Worm (Caenorhabditis elegans) whole organism, L4 larva: ENCODE results near the gene ugt-16.

ENCODE experiments used
- F26F4.8 ChIP-seq: fragments of 200-800 bp; sonication (Bioruptor generic); conservative IDR thresholded peaks from 2 replicates; pipeline ENCODE4 v1.3.6; 2022; ENCODE audit warnings: missing genetic modification characterization, missing compliant biosample characterization
- F37D6.2 ChIP-seq: sonication (generic microtip); optimal IDR thresholded peaks from 2 replicates; lab custom pipeline; 2016; ENCODE audit warnings: mild to moderate bottlenecking, missing genetic modification characterization, missing compliant biosample characterization
- F44E2.7 ChIP-seq: fragments of 200-800 bp; sonication (Bioruptor generic); IDR thresholded peaks from 2 replicates; pipeline ENCODE4 v2.1.2; 2022; ENCODE audit warnings: missing genetic modification characterization, missing compliant biosample characterization
- R02D3.7 ChIP-seq: fragments of 150-350 bp; sonication (generic microtip); optimal IDR thresholded peaks from 3 replicates; lab custom pipeline; 2014; ENCODE audit warnings: missing biosample characterization, missing genetic modification characterization
- T26A8.4 ChIP-seq: fragments of 200-800 bp; sonication (Bioruptor generic); IDR thresholded peaks from 2 replicates; pipeline ENCODE4 v1.3.6; 2022; ENCODE audit warnings: missing genetic modification characterization, missing compliant biosample characterization
- Y5F2A.4 ChIP-seq: fragments of 200-800 bp; sonication (Bioruptor generic); optimal IDR thresholded peaks from 2 replicates; lab custom pipeline; 2018; ENCODE audit warnings: mild to moderate bottlenecking, missing genetic modification characterization, missing compliant biosample characterization
- ZK337.2 ChIP-seq: fragments of 200-800 bp; sonication (Bioruptor generic); IDR thresholded peaks from 2 replicates; pipeline ENCODE4 v1.3.6; 2022; ENCODE audit warnings: missing genetic modification reagents, missing genetic modification characterization, missing compliant biosample characterization
- aha-1 ChIP-seq: fragments of 150-350 bp; peaks from one replicate; lab custom pipeline; 2014; ENCODE audit warnings: missing biosample characterization, missing genetic modification characterization
- attf-4 ChIP-seq: sonication (generic microtip); optimal IDR thresholded peaks from 3 replicates; lab custom pipeline; 2017; ENCODE audit warnings: missing biosample characterization, missing genetic modification characterization
- ceh-20 ChIP-seq: fragments of 200-800 bp; sonication (Bioruptor generic); IDR thresholded peaks from 2 replicates; pipeline ENCODE4 v1.3.6; 2022; ENCODE audit warnings: missing genetic modification reagents, missing genetic modification characterization, missing compliant biosample characterization
- ceh-44 ChIP-seq: fragments of 200-800 bp; sonication (Bioruptor generic); IDR thresholded peaks from 2 replicates; pipeline ENCODE4 v1.3.6; 2022; ENCODE audit warnings: missing genetic modification reagents, missing genetic modification characterization, missing compliant biosample characterization
- cey-2 ChIP-seq: sonication (generic microtip); optimal IDR thresholded peaks from 3 replicates; lab custom pipeline; 2017; ENCODE audit warnings: missing genetic modification characterization, mild to moderate bottlenecking, missing compliant biosample characterization, antibody characterized with exemption, borderline replicate concordance; ENCODE audit not compliant: insufficient read depth
- ctbp-1 ChIP-seq: fragments of 200-800 bp; sonication (Bioruptor generic); IDR thresholded peaks from 2 replicates; pipeline ENCODE4 v1.3.6; 2022; ENCODE audit warnings: missing genetic modification reagents, missing genetic modification characterization, missing compliant biosample characterization
- daf-16 ChIP-seq, 3 experiments: sonication (generic microtip); optimal IDR thresholded peaks; 2 replicates each; lab custom pipeline; 2016 to 2017; ENCODE audit warnings: missing genetic modification characterization in 3 of 3, missing genetic modification reagents in 3 of 3, mild to moderate bottlenecking in 2 of 3, missing compliant biosample characterization in 2 of 3, missing biosample characterization in 1 of 3, moderate library complexity in 1 of 3
- daf-8 ChIP-seq: fragments of 200-800 bp; sonication (Bioruptor generic); IDR thresholded peaks from 2 replicates; pipeline ENCODE4 v1.3.6; 2022; ENCODE audit warnings: missing genetic modification characterization, missing compliant biosample characterization
- dmd-6 ChIP-seq: fragments of 200-800 bp; sonication (Bioruptor generic); IDR thresholded peaks from 2 replicates; pipeline ENCODE4 v1.3.6; 2022; ENCODE audit warnings: missing genetic modification reagents, missing genetic modification characterization, missing compliant biosample characterization
- dmd-8 ChIP-seq: fragments of 200-800 bp; sonication (Bioruptor generic); IDR thresholded peaks from 2 replicates; pipeline ENCODE4 v1.3.6; 2022; ENCODE audit warnings: missing genetic modification characterization, missing compliant biosample characterization
- dpl-1 ChIP-seq: fragments of 150-350 bp; optimal IDR thresholded peaks from 2 replicates; lab custom pipeline; 2014; ENCODE audit warnings: missing biosample characterization, missing genetic modification reagents, missing genetic modification characterization
- duxl-1 ChIP-seq: sonication (generic microtip); optimal IDR thresholded peaks from 2 replicates; lab custom pipeline; 2016; ENCODE audit warnings: mild to moderate bottlenecking, missing genetic modification characterization, moderate library complexity, missing compliant biosample characterization; ENCODE audit not compliant: poor library complexity
- dve-1 ChIP-seq: sonication (generic microtip); optimal IDR thresholded peaks from 2 replicates; lab custom pipeline; 2017; ENCODE audit warnings: antibody characterized with exemption, mild to moderate bottlenecking, missing genetic modification characterization, missing compliant biosample characterization; ENCODE audit not compliant: insufficient read depth
- hif-1 ChIP-seq, 2 experiments: sonication (generic microtip); optimal IDR thresholded peaks; 2 replicates each; lab custom pipeline; 2016 to 2017; ENCODE audit warnings: missing compliant biosample characterization in 2 of 2, missing genetic modification characterization in 2 of 2, missing genetic modification reagents in 2 of 2, missing genotype in 2 of 2, mild to moderate bottlenecking in 1 of 2
- lin-1 ChIP-seq: fragments of 200-800 bp; sonication (Bioruptor generic); IDR thresholded peaks from 2 replicates; pipeline ENCODE4 v1.3.6; 2022; ENCODE audit warnings: missing genetic modification reagents, missing genetic modification characterization, missing compliant biosample characterization
- lin-15B ChIP-seq: fragments of 150-350 bp; sonication (generic microtip); optimal IDR thresholded peaks from 3 replicates; lab custom pipeline; 2014; ENCODE audit warnings: missing biosample characterization, missing genetic modification characterization
- lin-29 ChIP-seq: fragments of 200-800 bp; sonication (Bioruptor generic); IDR thresholded peaks from 2 replicates; pipeline ENCODE4 v1.3.6; 2022; ENCODE audit warnings: missing genetic modification reagents, missing genetic modification characterization, missing compliant biosample characterization
- lir-3 ChIP-seq: sonication (generic microtip); optimal IDR thresholded peaks from 2 replicates; lab custom pipeline; 2016; ENCODE audit warnings: mild to moderate bottlenecking, missing genetic modification characterization, missing compliant biosample characterization
- madf-9 ChIP-seq: fragments of 200-800 bp; sonication (Bioruptor generic); conservative IDR thresholded peaks from 2 replicates; pipeline ENCODE4 v1.3.6; 2022; ENCODE audit warnings: missing genetic modification reagents, missing genetic modification characterization, missing compliant biosample characterization
- mdl-1 ChIP-seq, 2 experiments: fragments of 150-350 bp in 1 of 2; sonication (generic microtip) in 1 of 2; optimal IDR thresholded peaks; 2 replicates each; lab custom pipeline; 2014 to 2017; ENCODE audit warnings: missing biosample characterization in 2 of 2, missing genetic modification characterization in 2 of 2
- mxl-3 ChIP-seq: fragments of 200-800 bp; sonication (Bioruptor generic); optimal IDR thresholded peaks from 2 replicates; lab custom pipeline; 2018; ENCODE audit warnings: mild to moderate bottlenecking, missing genetic modification characterization, missing compliant biosample characterization
- nhr-10 ChIP-seq: fragments of 150-350 bp; optimal IDR thresholded peaks from 2 replicates; lab custom pipeline; 2014; ENCODE audit warnings: missing biosample characterization, missing genetic modification characterization
- nhr-102 ChIP-seq: sonication (generic microtip); optimal IDR thresholded peaks from 2 replicates; lab custom pipeline; 2016; ENCODE audit warnings: mild to moderate bottlenecking, missing genetic modification characterization, moderate library complexity, missing compliant biosample characterization
- nhr-25 ChIP-seq: sonication (generic microtip); optimal IDR thresholded peaks from 2 replicates; lab custom pipeline; 2017; ENCODE audit warnings: missing genetic modification characterization, mild to moderate bottlenecking, missing compliant biosample characterization, antibody characterized with exemption, moderate library complexity, borderline replicate concordance; ENCODE audit not compliant: insufficient read depth
- nhr-28 ChIP-seq: fragments of 150-350 bp; optimal IDR thresholded peaks from 2 replicates; lab custom pipeline; 2014; ENCODE audit warnings: missing biosample characterization, missing genetic modification characterization
- nhr-6 ChIP-seq: fragments of 150-350 bp; optimal IDR thresholded peaks from 2 replicates; lab custom pipeline; 2014; ENCODE audit warnings: missing biosample characterization, missing genetic modification characterization
- nhr-76 ChIP-seq: fragments of 150-350 bp; optimal IDR thresholded peaks from 2 replicates; lab custom pipeline; 2014; ENCODE audit warnings: missing biosample characterization, missing genetic modification characterization
- nhr-77 ChIP-seq: fragments of 150-350 bp; optimal IDR thresholded peaks from 2 replicates; lab custom pipeline; 2014; ENCODE audit warnings: missing biosample characterization, missing genetic modification characterization
- pqm-1 ChIP-seq: sonication (generic microtip); optimal IDR thresholded peaks from 2 replicates; lab custom pipeline; 2017; ENCODE audit warnings: missing biosample characterization, missing genetic modification characterization
- rbr-2 ChIP-seq: sonication (generic microtip); optimal IDR thresholded peaks from 2 replicates; lab custom pipeline; 2016; ENCODE audit warnings: missing genotype, missing genetic modification characterization, missing compliant biosample characterization
- sdz-12 ChIP-seq: fragments of 200-800 bp; sonication (Bioruptor generic); optimal IDR thresholded peaks from 2 replicates; lab custom pipeline; 2018; ENCODE audit warnings: mild to moderate bottlenecking, missing genetic modification characterization, missing compliant biosample characterization
- snpc-4 ChIP-seq: fragments of 150-350 bp; optimal IDR thresholded peaks from 2 replicates; lab custom pipeline; 2014; ENCODE audit warnings: missing biosample characterization, missing genetic modification characterization
- spr-1 ChIP-seq: sonication (generic microtip); optimal IDR thresholded peaks from 2 replicates; lab custom pipeline; 2016; ENCODE audit warnings: mild to moderate bottlenecking, missing genetic modification characterization, missing compliant biosample characterization
- spr-3 ChIP-seq: fragments of 200-800 bp; sonication (Bioruptor generic); optimal IDR thresholded peaks from 2 replicates; lab custom pipeline; 2018; ENCODE audit warnings: mild to moderate bottlenecking, missing genetic modification characterization, missing compliant biosample characterization
- unc-62 ChIP-seq, 3 experiments: fragments of 150-350 bp in 1 of 3; sonication (generic microtip); optimal IDR thresholded peaks in 2 of 3; peaks in 1 of 3; 1 replicate in 1 of 3; 2 replicates in 2 of 3; lab custom pipeline; 2014 to 2017; ENCODE audit warnings: missing biosample characterization in 3 of 3, missing genetic modification characterization in 3 of 3, missing genetic modification reagents in 3 of 3, missing genotype in 1 of 3
- vab-7 ChIP-seq: fragments of 200-800 bp; sonication (Bioruptor generic); IDR thresholded peaks from 2 replicates; pipeline ENCODE4 v1.3.6; 2022; ENCODE audit warnings: missing genetic modification reagents, missing genetic modification characterization, missing compliant biosample characterization
- zfp-2 ChIP-seq: sonication (generic microtip); optimal IDR thresholded peaks from 2 replicates; lab custom pipeline; 2016; ENCODE audit warnings: mild to moderate bottlenecking, missing genetic modification characterization, missing compliant biosample characterization
- zfp-3 ChIP-seq: fragments of 200-800 bp; sonication (Bioruptor generic); conservative IDR thresholded peaks from 2 replicates; pipeline ENCODE4 v1.3.6; 2022; ENCODE audit warnings: missing genetic modification reagents, missing genetic modification characterization, missing compliant biosample characterization

ugt-16 gene

DNA sequence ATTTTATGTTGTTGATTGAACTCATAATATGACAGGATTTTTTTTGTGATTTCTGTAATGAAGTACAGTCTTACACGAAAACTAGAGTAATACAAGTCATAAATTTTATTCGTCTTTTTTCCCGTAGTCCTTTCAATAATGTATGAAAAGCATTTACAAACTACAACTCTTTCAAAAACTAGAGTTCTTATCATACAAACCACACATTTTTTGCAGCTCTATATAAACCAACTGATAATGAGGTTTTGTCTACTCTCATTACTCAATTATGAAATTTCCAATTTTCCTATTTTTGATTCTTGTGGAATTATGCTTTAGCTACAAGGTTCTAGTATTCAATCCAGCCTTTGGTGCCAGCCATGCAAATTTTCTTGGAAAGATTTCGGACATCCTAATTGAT lies at the start of gene ugt-16:
Gene ugt-16, plus strand, starts transcription at position 248 of the 400 bp plus-strand sequence.
- TF ChIP-seq snpc-4 (tag; lab: Kevin White, UChicago): no peak
- TF ChIP-seq attf-4 (tag; lab: Kevin White, UChicago): no peak
- no peak for TF ChIP-seq dmd-8 (GFP tag; lab: Robert Waterston, UW)
- no peak for TF ChIP-seq cey-2
- TF ChIP-seq madf-9 (GFP tag; lab: Robert Waterston, UW): no peak
- no peak for TF ChIP-seq R02D3.7 (tag; lab: Kevin White, UChicago)
- peak; percentile 24; the same call in 1 of the 2 replicates for TF ChIP-seq dmd-6 (GFP tag; lab: Robert Waterston, UW)
- TF ChIP-seq pqm-1: peak; percentile 50
- peak; percentile 77 for TF ChIP-seq nhr-28
- TF ChIP-seq nhr-102 (tag; lab: Kevin White, UChicago): peak; percentile 10
- TF ChIP-seq nhr-77 (tag; lab: Kevin White, UChicago): peak; percentile 19
- no peak for TF ChIP-seq hif-1 (tag; optimal IDR thresholded peaks at IDR 0.05; lab: Kevin White, UChicago)
- no peak for TF ChIP-seq aha-1 (tag; lab: Kevin White, UChicago)
- TF ChIP-seq T26A8.4 (GFP tag; lab: Robert Waterston, UW): no peak
- TF ChIP-seq vab-7 (GFP tag; lab: Robert Waterston, UW): no peak
- no peak for TF ChIP-seq Y5F2A.4 (GFP tag; lab: Kevin White, UChicago)
- no peak for TF ChIP-seq nhr-76 (tag; lab: Kevin White, UChicago)
- TF ChIP-seq nhr-6 (tag; lab: Kevin White, UChicago): no peak
- TF ChIP-seq duxl-1 (tag; lab: Kevin White, UChicago): no peak
- peak in 1 of 2 experiments; percentile 6 for TF ChIP-seq unc-62 (GFP tag; optimal IDR thresholded peaks at IDR 0.05 in 1 of 2; lab: Kevin White, UChicago)
- no peak for TF ChIP-seq unc-62 (tag; optimal IDR thresholded peaks at IDR 0.05; lab: Kevin White, UChicago)
- no peak for TF ChIP-seq daf-16 (GFP tag; optimal IDR thresholded peaks at IDR 0.05; lab: Kevin White, UChicago)
- peak; percentile 2 for TF ChIP-seq daf-16 (tag; optimal IDR thresholded peaks at IDR 0.05; lab: Kevin White, UChicago)

- TF ChIP-seq F37D6.2: peak; percentile 6
- TF ChIP-seq lir-3 (tag; lab: Kevin White, UChicago): peak; percentile 66
- no peak for TF ChIP-seq mdl-1 (tag; optimal IDR thresholded peaks at IDR 0.05; lab: Kevin White, UChicago)
- TF ChIP-seq zfp-2 (tag; lab: Kevin White, UChicago): peak; percentile 28
- peak; percentile 90; the same call in 1 of the 2 replicates for TF ChIP-seq F44E2.7 (GFP tag; lab: Robert Waterston, UW)
- no peak for TF ChIP-seq snpc-4 (tag; lab: Kevin White, UChicago)
- TF ChIP-seq nhr-28: peak; percentile 21
- TF ChIP-seq dpl-1 (GFP tag; lab: Kevin White, UChicago): peak; percentile 18
- 0 out of 2 replicates have a peak, but pooled peaks have one; percentile 47 for TF ChIP-seq ceh-20 (GFP tag; lab: Robert Waterston, UW)
- peak in 1 of 2 experiments; percentile 43 for TF ChIP-seq hif-1 (tag; optimal IDR thresholded peaks at IDR 0.05; lab: Kevin White, UChicago)
- TF ChIP-seq nhr-6 (tag; lab: Kevin White, UChicago): peak; percentile 73
- peak; percentile 31 for TF ChIP-seq spr-1 (tag; lab: Kevin White, UChicago)
- no peak for TF ChIP-seq nhr-10 (tag; lab: Kevin White, UChicago)
- TF ChIP-seq unc-62 (GFP tag; optimal IDR thresholded peaks at IDR 0.05 in 1 of 2; lab: Kevin White, UChicago): peak in 1 of 2 experiments; percentile 80
- no peak for TF ChIP-seq unc-62 (tag; optimal IDR thresholded peaks at IDR 0.05; lab: Kevin White, UChicago)
- TF ChIP-seq spr-3 (GFP tag; lab: Kevin White, UChicago): peak; percentile 72
- no peak for TF ChIP-seq lin-15B (tag; lab: Kevin White, UChicago)
- peak; percentile 15 for TF ChIP-seq Y5F2A.4 (GFP tag; lab: Kevin White, UChicago)
- TF ChIP-seq F26F4.8: peak; percentile 75; the same call in 1 of the 2 replicates
- TF ChIP-seq rbr-2 (tag; lab: Kevin White, UChicago): peak; percentile 59
- TF ChIP-seq daf-8: 0 out of 2 replicates have a peak, but pooled peaks have one; percentile 38
- TF ChIP-seq ZK337.2: no peak
- no peak for TF ChIP-seq attf-4 (tag; lab: Kevin White, UChicago)
- peak; percentile 88 for TF ChIP-seq ctbp-1
- peak; percentile 89; the same call in 1 of the 2 replicates for TF ChIP-seq dmd-8 (GFP tag; lab: Robert Waterston, UW)
- TF ChIP-seq lin-1 (GFP tag; lab: Robert Waterston, UW): peak; percentile 86
- TF ChIP-seq zfp-3 (GFP tag; lab: Robert Waterston, UW): peak; percentile 67
- peak; percentile 91 for TF ChIP-seq sdz-12 (GFP tag; lab: Kevin White, UChicago)
- TF ChIP-seq ceh-44 (GFP tag; lab: Robert Waterston, UW): peak; percentile 65; the same call in 1 of the 2 replicates
- TF ChIP-seq madf-9 (GFP tag; lab: Robert Waterston, UW): peak; percentile 88
- TF ChIP-seq nhr-25 (tag; lab: Kevin White, UChicago): no peak
- no peak for TF ChIP-seq dve-1
- TF ChIP-seq dmd-6 (GFP tag; lab: Robert Waterston, UW): peak; percentile 74
- TF ChIP-seq mxl-3 (GFP tag; lab: Kevin White, UChicago): peak; percentile 70
- TF ChIP-seq lin-29 (GFP tag; lab: Robert Waterston, UW): peak; percentile 67
Measured at ce11 chrV:12780248-12780647, 44.6 kb upstream of the ugt-16 start.
